Fruit fly (Drosophila melanogaster): ENCODE measurements around the gene CG9123.

- no peak for TF ChIP-seq CG3726 (GFP tag; IDR thresholded peaks at IDR 0.05)
- TF ChIP-seq btn (GFP tag; optimal IDR thresholded peaks at IDR 0.05), result no peak
- TF ChIP-seq CG3407 (GFP tag; optimal IDR thresholded peaks at IDR 0.05), result no peak
- TF ChIP-seq CG7556 (GFP tag; optimal IDR thresholded peaks at IDR 0.05), result no peak
- no peak for TF ChIP-seq CG8089 (GFP tag; optimal IDR thresholded peaks at IDR 0.05)
- TF ChIP-seq Pdp1 (GFP tag; optimal IDR thresholded peaks at IDR 0.05), result no peak
- no peak for TF ChIP-seq CG1529 (GFP tag; optimal IDR thresholded peaks at IDR 0.05)
- TF ChIP-seq nerfin-2 (GFP tag; IDR thresholded peaks at IDR 0.05; ENCODE audit: partially characterized antibody), result no peak
- TF ChIP-seq trem (tag; optimal IDR thresholded peaks at IDR 0.05), result no peak
- no peak for TF ChIP-seq gro (GFP tag; optimal IDR thresholded peaks at IDR 0.05)
Observed at dm6 chrX:15352692-15353091, 10.8 kb upstream of the CG9123 start.

Data from whole organism, embryonic.